Fruit fly (Drosophila melanogaster) whole organism, embryonic: ENCODE measurements around the gene CG14072.

ENCODE experiments used
- Atf-2 ChIP-seq: fragments of 200-800 bp; sonication (Bioruptor generic); optimal IDR thresholded peaks from 2 replicates; lab custom pipeline; 2016; ENCODE audit warnings: missing biosample characterization, missing genetic modification characterization
- CG10321 ChIP-seq: fragments of 200-800 bp; sonication (Bioruptor generic); IDR thresholded peaks from 2 replicates; pipeline ENCODE4 v1.3.6; 2022; ENCODE audit warnings: missing biosample characterization, missing genetic modification characterization
- CG10431 ChIP-seq: fragments of 200-800 bp; sonication (Bioruptor generic); optimal IDR thresholded peaks from 3 replicates; lab custom pipeline; 2018; ENCODE audit warnings: missing biosample characterization, mild to moderate bottlenecking, missing genetic modification characterization
- CG11093 ChIP-seq: fragments of 200-800 bp; sonication (Bioruptor generic); IDR thresholded peaks from 3 replicates; pipeline ENCODE4 v1.3.6; 2022; ENCODE audit warnings: missing biosample characterization, missing genetic modification characterization
- CG13624 ChIP-seq: fragments of 200-800 bp; sonication (Bioruptor generic); optimal IDR thresholded peaks from 2 replicates; lab custom pipeline; 2016; ENCODE audit warnings: missing biosample characterization, missing genetic modification characterization
- CG15011 ChIP-seq: fragments of 200-800 bp; sonication (Bioruptor generic); optimal IDR thresholded peaks from 3 replicates; lab custom pipeline; 2018; ENCODE audit warnings: missing biosample characterization, mild to moderate bottlenecking, missing genetic modification characterization
- CG1602 ChIP-seq: fragments of 200-800 bp; sonication (Bioruptor generic); optimal IDR thresholded peaks from 3 replicates; lab custom pipeline; 2016; ENCODE audit warnings: missing biosample characterization, missing genetic modification characterization
- CG17361 ChIP-seq: fragments of 200-800 bp; sonication (Bioruptor generic); IDR thresholded peaks from 3 replicates; pipeline ENCODE4 v1.3.6; 2022; ENCODE audit warnings: missing biosample characterization, missing genetic modification characterization
- CG17612 ChIP-seq: fragments of 200-800 bp; sonication (Bioruptor generic); IDR thresholded peaks from 2 replicates; pipeline ENCODE4 v1.3.6; 2022; ENCODE audit warnings: missing biosample characterization, missing genetic modification characterization
- CG17802 ChIP-seq: fragments of 200-800 bp; sonication (Bioruptor generic); optimal IDR thresholded peaks from 2 replicates; lab custom pipeline; 2018; ENCODE audit warnings: missing biosample characterization, mild to moderate bottlenecking, missing genetic modification characterization, moderate library complexity
- CG1792 ChIP-seq: fragments of 200-800 bp; sonication (Bioruptor generic); optimal IDR thresholded peaks from 2 replicates; lab custom pipeline; 2016; ENCODE audit warnings: missing biosample characterization, missing genetic modification characterization
- CG18476 ChIP-seq: fragments of 200-800 bp; sonication (Bioruptor generic); optimal IDR thresholded peaks from 2 replicates; lab custom pipeline; 2016; ENCODE audit warnings: missing biosample characterization, mild to moderate bottlenecking, missing genetic modification characterization
- CG31388 ChIP-seq: fragments of 200-800 bp; sonication (Bioruptor generic); optimal IDR thresholded peaks from 2 replicates; lab custom pipeline; 2016; ENCODE audit warnings: missing biosample characterization, missing genetic modification characterization
- CG3726 ChIP-seq: fragments of 200-800 bp; sonication (Bioruptor generic); IDR thresholded peaks from 3 replicates; pipeline ENCODE4, ENCODE4 v1.3.6; 2022; ENCODE audit warnings: missing biosample characterization, missing genetic modification characterization
- CG4854 ChIP-seq: fragments of 200-800 bp; sonication (Bioruptor generic); optimal IDR thresholded peaks from 2 replicates; lab custom pipeline; 2016; ENCODE audit warnings: missing biosample characterization, missing genetic modification characterization, inconsistent platforms
- CG5245 ChIP-seq: fragments of 200-800 bp; sonication (Bioruptor generic); optimal IDR thresholded peaks from 3 replicates; lab custom pipeline; 2016; ENCODE audit warnings: missing biosample characterization, missing genetic modification characterization
- CG5953 ChIP-seq: fragments of 200-800 bp; sonication (Bioruptor generic); IDR thresholded peaks from 2 replicates; pipeline ENCODE4 v1.3.6; 2022; ENCODE audit warnings: missing biosample characterization, missing genetic modification characterization
- CG6689 ChIP-seq: fragments of 200-800 bp; sonication (Bioruptor generic); IDR thresholded peaks from 2 replicates; pipeline ENCODE4 v1.3.6; 2022; ENCODE audit warnings: missing biosample characterization, missing genetic modification characterization
- CG6813 ChIP-seq: fragments of 200-800 bp; sonication (Bioruptor generic); optimal IDR thresholded peaks from 2 replicates; lab custom pipeline; 2017; ENCODE audit warnings: missing biosample characterization, missing genetic modification characterization, mild to moderate bottlenecking, moderate library complexity, missing genetic modification reagents
- CG7786 ChIP-seq: fragments of 200-800 bp; sonication (Bioruptor generic); optimal IDR thresholded peaks from 2 replicates; lab custom pipeline; 2016; ENCODE audit warnings: missing biosample characterization, missing genetic modification characterization
- CG8290 ChIP-seq, 3 experiments: fragments of 200-800 bp; sonication (Bioruptor generic); optimal IDR thresholded peaks; 2 replicates each; lab custom pipeline; 2016 to 2019; ENCODE audit warnings: missing biosample characterization in 3 of 3, missing genetic modification characterization in 3 of 3, mild to moderate bottlenecking in 2 of 3, moderate library complexity in 1 of 3
- CG9215 ChIP-seq: fragments of 200-800 bp; sonication (Bioruptor generic); IDR thresholded peaks from 2 replicates; pipeline ENCODE4 v1.3.6; 2022; ENCODE audit warnings: missing biosample characterization, missing genetic modification characterization
- CG9609 ChIP-seq: fragments of 200-800 bp; sonication (Bioruptor generic); optimal IDR thresholded peaks from 3 replicates; lab custom pipeline; 2016; ENCODE audit warnings: missing biosample characterization, missing genetic modification characterization
- CG9932 ChIP-seq: fragments of 200-800 bp; sonication (Bioruptor generic); IDR thresholded peaks from 2 replicates; pipeline ENCODE4 v1.3.6; 2022; ENCODE audit warnings: missing biosample characterization, missing genetic modification characterization
- E2f1 ChIP-seq: fragments of 200-800 bp; sonication (Bioruptor generic); IDR thresholded peaks from 2 replicates; pipeline ENCODE4 v1.3.6; 2022; ENCODE audit warnings: missing biosample characterization, missing genetic modification characterization
- HLH3B ChIP-seq: fragments of 200-800 bp; sonication (Bioruptor generic); IDR thresholded peaks from 2 replicates; pipeline ENCODE4 v1.3.6; 2022; ENCODE audit warnings: missing biosample characterization, missing genetic modification characterization
- Hey ChIP-seq: fragments of 200-800 bp; sonication (Bioruptor generic); optimal IDR thresholded peaks from 3 replicates; lab custom pipeline; 2018; ENCODE audit warnings: missing biosample characterization, mild to moderate bottlenecking, missing genetic modification characterization
- NFAT ChIP-seq: fragments of 200-800 bp; sonication (Bioruptor generic); IDR thresholded peaks from 2 replicates; pipeline ENCODE4 v1.3.6; 2022; ENCODE audit warnings: missing biosample characterization, missing genetic modification characterization
- Neu2 ChIP-seq: fragments of 200-800 bp; sonication (Bioruptor generic); optimal IDR thresholded peaks from 3 replicates; lab custom pipeline; 2016; ENCODE audit warnings: missing biosample characterization, missing genetic modification characterization, borderline replicate concordance
- Nf-YA ChIP-seq: fragments of 200-800 bp; sonication (Bioruptor generic); IDR thresholded peaks from 2 replicates; pipeline ENCODE4 v1.3.6; 2022; ENCODE audit warnings: missing biosample characterization, missing genetic modification characterization
- Sin3A ChIP-seq: fragments of >200 bp; optimal IDR thresholded peaks from 2 replicates; lab custom pipeline; 2018
- Sox100B ChIP-seq: fragments of 200-800 bp; sonication (Bioruptor generic); optimal IDR thresholded peaks from 3 replicates; lab custom pipeline; 2018; ENCODE audit warnings: missing biosample characterization, mild to moderate bottlenecking, missing genetic modification characterization
- Tbp ChIP-seq: fragments of >200 bp; optimal IDR thresholded peaks from 2 replicates; lab custom pipeline; 2018; ENCODE audit warnings: missing biosample characterization, missing genetic modification characterization
- bowl ChIP-seq: fragments of 200-800 bp; sonication (Bioruptor generic); IDR thresholded peaks from 2 replicates; pipeline ENCODE4 v1.3.6; 2022; ENCODE audit warnings: missing biosample characterization, missing genetic modification characterization
- chm ChIP-seq: fragments of 200-800 bp; sonication (Bioruptor generic); IDR thresholded peaks from 2 replicates; pipeline ENCODE4 v1.3.6; 2022; ENCODE audit warnings: missing biosample characterization, missing genetic modification characterization
- crc ChIP-seq: fragments of 200-800 bp; sonication (Bioruptor generic); optimal IDR thresholded peaks from 2 replicates; lab custom pipeline; 2016; ENCODE audit warnings: missing biosample characterization, missing genetic modification characterization
- dmrt99B ChIP-seq: fragments of 200-800 bp; sonication (Bioruptor generic); optimal IDR thresholded peaks from 2 replicates; lab custom pipeline; 2018; ENCODE audit warnings: missing biosample characterization, mild to moderate bottlenecking, missing genetic modification characterization, moderate library complexity
- fd64A ChIP-seq: fragments of 200-800 bp; sonication (Bioruptor generic); optimal IDR thresholded peaks from 3 replicates; lab custom pipeline; 2018; ENCODE audit warnings: missing biosample characterization, mild to moderate bottlenecking, missing genetic modification characterization
- gcm2 ChIP-seq: fragments of 200-800 bp; sonication (Bioruptor generic); optimal IDR thresholded peaks from 2 replicates; lab custom pipeline; 2016; ENCODE audit warnings: missing biosample characterization, missing genetic modification characterization
- gt ChIP-seq: fragments of 200-800 bp; sonication (Bioruptor generic); IDR thresholded peaks from 2 replicates; pipeline ENCODE4 v1.3.6; 2022; ENCODE audit warnings: missing biosample characterization, missing genetic modification characterization
- hkb ChIP-seq, 2 experiments: fragments of 200-800 bp in 1 of 2; fragments of >200 bp in 1 of 2; sonication (Bioruptor generic) in 1 of 2; IDR thresholded peaks in 1 of 2; optimal IDR thresholded peaks in 1 of 2; 2 replicates each; pipeline versions ENCODE4 v1.3.6 to Lab custom; 2017 to 2022; ENCODE audit warnings: missing biosample characterization in 1 of 2, missing genetic modification characterization in 1 of 2
- inv ChIP-seq: fragments of 200-800 bp; sonication (Bioruptor generic); IDR thresholded peaks from 2 replicates; pipeline ENCODE4 v1.3.6; 2022; ENCODE audit warnings: missing biosample characterization, missing genetic modification characterization; ENCODE audit not compliant: partially characterized antibody
- jing ChIP-seq: fragments of 200-800 bp; sonication (Bioruptor generic); optimal IDR thresholded peaks from 2 replicates; lab custom pipeline; 2018; ENCODE audit warnings: missing biosample characterization, mild to moderate bottlenecking, missing genetic modification characterization
- nmo ChIP-seq: fragments of 200-800 bp; sonication (Bioruptor generic); optimal IDR thresholded peaks from 2 replicates; lab custom pipeline; 2018; ENCODE audit warnings: missing biosample characterization, mild to moderate bottlenecking, missing genetic modification characterization, moderate library complexity
- pb ChIP-seq: fragments of 200-800 bp; sonication (Bioruptor generic); optimal IDR thresholded peaks from 3 replicates; lab custom pipeline; 2016; ENCODE audit warnings: missing biosample characterization, missing genetic modification characterization
- pros ChIP-seq: fragments of 200-800 bp; sonication (Bioruptor generic); optimal IDR thresholded peaks from 3 replicates; lab custom pipeline; 2019; ENCODE audit warnings: missing biosample characterization, mild to moderate bottlenecking, missing genetic modification characterization, moderate library complexity
- run ChIP-seq: fragments of 200-800 bp; sonication (Bioruptor generic); optimal IDR thresholded peaks from 3 replicates; lab custom pipeline; 2018; ENCODE audit warnings: missing biosample characterization, mild to moderate bottlenecking, missing genetic modification characterization
- sd ChIP-seq: fragments of 200-800 bp; sonication (Bioruptor generic); optimal IDR thresholded peaks from 3 replicates; lab custom pipeline; 2018; ENCODE audit warnings: missing biosample characterization, mild to moderate bottlenecking, missing genetic modification characterization, moderate library complexity
- sens ChIP-seq: fragments of 200-800 bp; sonication (Bioruptor generic); peaks from one replicate; lab custom pipeline; 2016; ENCODE audit warnings: missing biosample characterization, missing genetic modification characterization
- sug ChIP-seq: fragments of 200-800 bp; optimal IDR thresholded peaks from 2 replicates; lab custom pipeline; 2019; ENCODE audit warnings: missing biosample characterization, mild to moderate bottlenecking, missing genetic modification characterization, moderate library complexity
- vvl ChIP-seq: fragments of 200-800 bp; sonication (Bioruptor generic); IDR thresholded peaks from 2 replicates; pipeline ENCODE4 v1.3.6; 2022; ENCODE audit warnings: missing biosample characterization, missing genetic modification characterization

The CG14072 gene

DNA sequence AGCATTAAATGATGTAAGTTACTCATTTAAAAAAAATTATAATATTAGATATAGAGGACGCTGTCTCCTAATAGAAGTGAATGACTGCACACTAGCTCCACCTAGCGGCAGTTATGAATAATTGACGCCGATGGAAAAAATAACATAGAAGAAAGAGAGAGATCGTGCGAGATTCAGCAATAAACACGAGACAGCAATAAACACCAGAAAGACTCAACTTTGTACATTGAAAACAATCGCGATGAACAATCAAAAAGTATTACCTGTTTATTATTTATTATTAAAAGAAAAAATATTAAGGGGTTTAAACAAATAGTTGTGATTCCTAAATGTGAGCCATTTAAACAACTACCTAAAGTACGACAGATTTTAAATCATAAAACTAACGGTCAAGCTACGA is 49.7 kb downstream of the CG14072 start:
- TF ChIP-seq CG6689 (GFP tag; lab: Robert Waterston, UW) (peak; percentile 63), sd (no peak), sens (peak; percentile 89), Nf-YA (GFP tag; lab: Robert Waterston, UW) (no peak), nmo (GFP tag; lab: Kevin White, UChicago) (peak; percentile 48), crc (GFP tag; lab: Kevin White, UChicago) (no peak), bowl (0 out of 2 replicates have a peak, but pooled peaks have one; percentile 9), CG5245 (GFP tag; lab: Kevin White, UChicago) (peak; percentile 70), CG17361 (GFP tag; lab: Robert Waterston, UW) (peak; percentile 59; the same call in 2 of the 3 replicates), CG11093 (GFP tag; lab: Robert Waterston, UW) (no peak), fd64A (GFP tag; lab: Kevin White, UChicago) (no peak), Sin3A (lab: Kevin White, UChicago) (no peak), E2f1 (peak; percentile 39; the same call in 1 of the 2 replicates), CG9609 (GFP tag; lab: Kevin White, UChicago) (no peak), NFAT (GFP tag; lab: Robert Waterston, UW) (peak; percentile 66), CG15011 (peak; percentile 7), CG18476 (GFP tag; lab: Kevin White, UChicago) (no peak), chm (GFP tag; lab: Robert Waterston, UW) (0 out of 2 replicates have a peak, but pooled peaks have one; percentile 9), CG6813 (GFP tag; lab: Kevin White, UChicago) (peak; percentile 34), Hey (tag; lab: Kevin White, UChicago) (no peak), CG3726 (GFP tag; lab: Robert Waterston, UW) (0 out of 3 replicates have a peak, but pooled peaks have one; percentile 37), jing (no peak), CG31388 (GFP tag; lab: Kevin White, UChicago) (no peak), CG4854 (GFP tag; lab: Kevin White, UChicago) (no peak), CG1792 (GFP tag; lab: Kevin White, UChicago) (no peak), run (tag; lab: Kevin White, UChicago) (no peak), CG17802 (tag; lab: Kevin White, UChicago) (no peak), CG10431 (GFP tag; lab: Kevin White, UChicago) (no peak), HLH3B (GFP tag; lab: Robert Waterston, UW) (peak; percentile 30; the same call in 1 of the 2 replicates), pros (no peak), Neu2 (no peak), Tbp (GFP tag; lab: Kevin White, UChicago) (no peak), CG7786 (no peak), gt (GFP tag; lab: Robert Waterston, UW) (no peak), sug (tag; lab: Kevin White, UChicago) (no peak), Sox100B (GFP tag; lab: Kevin White, UChicago) (peak; percentile 38), CG13624 (GFP tag; lab: Kevin White, UChicago) (peak; percentile 3), dmrt99B (tag; lab: Kevin White, UChicago) (no peak), gcm2 (GFP tag; lab: Kevin White, UChicago) (no peak), CG8290 (GFP tag; optimal IDR thresholded peaks at IDR 0.05; lab: Kevin White, UChicago) (peak; percentile 76), CG8290 (tag; optimal IDR thresholded peaks at IDR 0.05; lab: Kevin White, UChicago) (no peak), inv (GFP tag; lab: Robert Waterston, UW) (no peak), CG5953 (GFP tag; lab: Robert Waterston, UW) (peak; percentile 47), CG10321 (GFP tag; lab: Robert Waterston, UW) (peak; percentile 72), CG1602 (GFP tag; lab: Kevin White, UChicago) (peak; percentile 4), vvl (GFP tag; lab: Robert Waterston, UW) (0 out of 2 replicates have a peak, but pooled peaks have one; percentile 28), CG17612 (GFP tag; lab: Robert Waterston, UW) (peak; percentile 26; the same call in 1 of the 2 replicates), Atf-2 (no peak), CG9215 (GFP tag; lab: Robert Waterston, UW) (no peak), hkb (optimal IDR thresholded peaks at IDR 0.05; lab: Kevin White, UChicago) (no peak), hkb (GFP tag; IDR thresholded peaks at IDR 0.05; lab: Robert Waterston, UW) (peak; percentile 82), pb (GFP tag; lab: Kevin White, UChicago) (no peak), CG9932 (GFP tag; lab: Robert Waterston, UW) (peak; percentile 58)
